Worm (Caenorhabditis elegans) whole organism, L1 larva: Measurements from ENCODE around the gene mutd-1.

Source experiments
- C34B4.2 ChIP-seq: sonication (generic microtip); optimal IDR thresholded peaks from 2 replicates; lab custom pipeline; 2017; ENCODE audit warnings: mild to moderate bottlenecking, missing genetic modification characterization, missing compliant biosample characterization
- aha-1 ChIP-seq: fragments of 150-350 bp; optimal IDR thresholded peaks from 2 replicates; lab custom pipeline; 2014; ENCODE audit warnings: missing biosample characterization, missing genetic modification characterization
- alr-1 ChIP-seq: fragments of 200-800 bp; sonication (Bioruptor generic); optimal IDR thresholded peaks from 2 replicates; lab custom pipeline; 2018; ENCODE audit warnings: borderline replicate concordance, mild to moderate bottlenecking, missing genetic modification characterization, missing compliant biosample characterization
- aly-2 ChIP-seq: fragments of 150-350 bp; optimal IDR thresholded peaks from 2 replicates; lab custom pipeline; 2014; ENCODE audit warnings: missing biosample characterization, missing genetic modification characterization
- blmp-1 ChIP-seq: fragments of 150-350 bp; optimal IDR thresholded peaks from 2 replicates; lab custom pipeline; 2014; ENCODE audit warnings: missing biosample characterization, missing genetic modification characterization
- ceh-8 ChIP-seq: fragments of 200-800 bp; sonication (Bioruptor generic); optimal IDR thresholded peaks from 2 replicates; lab custom pipeline; 2018; ENCODE audit warnings: mild to moderate bottlenecking, missing genetic modification characterization, moderate library complexity, missing compliant biosample characterization
- ceh-82 ChIP-seq, 3 experiments: fragments of 150-350 bp in 1 of 3; sonication (generic microtip) in 2 of 3; optimal IDR thresholded peaks; 2 replicates each; lab custom pipeline; 2014 to 2017; ENCODE audit warnings: missing biosample characterization in 3 of 3, missing genetic modification characterization in 3 of 3
- ceh-88 ChIP-seq: fragments of 200-800 bp; sonication (Bioruptor generic); IDR thresholded peaks from 2 replicates; pipeline ENCODE4 v1.3.6; 2022; ENCODE audit warnings: missing genetic modification characterization, missing compliant biosample characterization
- dpl-1 ChIP-seq, 3 experiments: fragments of 150-350 bp in 2 of 3; sonication (generic microtip) in 1 of 3; optimal IDR thresholded peaks; 2 replicates each; lab custom pipeline; 2014 to 2017; ENCODE audit warnings: missing biosample characterization in 3 of 3, missing genetic modification characterization in 3 of 3, missing genetic modification reagents in 3 of 3
- efl-1 ChIP-seq, 4 experiments: fragments of 150-350 bp; optimal IDR thresholded peaks in 3 of 4; peaks in 1 of 4; 1 replicate in 1 of 4; 2 replicates in 3 of 4; lab custom pipeline; 2014; ENCODE audit warnings: missing biosample characterization in 2 of 4, missing genetic modification characterization in 2 of 4, missing genetic modification reagents in 2 of 4
- elt-2 ChIP-seq: sonication (generic microtip); optimal IDR thresholded peaks from 2 replicates; lab custom pipeline; 2016; ENCODE audit warnings: missing genetic modification characterization, mild to moderate bottlenecking, inconsistent platforms, missing compliant biosample characterization, missing genetic modification reagents
- elt-3 ChIP-seq, 6 experiments: fragments of 150-350 bp in 1 of 6; sonication (generic microtip); optimal IDR thresholded peaks; 2 replicates each; lab custom pipeline; 2017 to 2018; ENCODE audit warnings: missing biosample characterization in 6 of 6, missing genetic modification characterization in 6 of 6, inconsistent platforms in 1 of 6
- ets-5 ChIP-seq: fragments of 200-800 bp; sonication (Bioruptor generic); IDR thresholded peaks from 2 replicates; pipeline ENCODE4 v1.3.6; 2022; ENCODE audit warnings: missing genetic modification characterization, missing compliant biosample characterization
- fkh-10 ChIP-seq: sonication (generic microtip); optimal IDR thresholded peaks from 2 replicates; lab custom pipeline; 2017; ENCODE audit warnings: missing biosample characterization, missing genetic modification reagents, missing genetic modification characterization
- hpl-2 ChIP-seq: fragments of 150-350 bp; optimal IDR thresholded peaks from 2 replicates; lab custom pipeline; 2014; ENCODE audit warnings: missing biosample characterization, missing genetic modification reagents, missing genetic modification characterization
- irx-1 ChIP-seq: sonication (generic microtip); optimal IDR thresholded peaks from 2 replicates; lab custom pipeline; 2016; ENCODE audit warnings: missing genetic modification characterization, missing compliant biosample characterization
- jun-1 ChIP-seq: fragments of 150-350 bp; optimal IDR thresholded peaks from 2 replicates; lab custom pipeline; 2014; ENCODE audit warnings: missing biosample characterization, missing genetic modification reagents, missing genetic modification characterization
- lin-14 ChIP-seq: fragments of 200-800 bp; sonication (Bioruptor generic); optimal IDR thresholded peaks from 2 replicates; lab custom pipeline; 2018; ENCODE audit warnings: mild to moderate bottlenecking, missing genetic modification characterization, moderate library complexity, missing compliant biosample characterization
- lin-15B ChIP-seq: fragments of 150-350 bp; sonication (generic microtip); optimal IDR thresholded peaks from 3 replicates; lab custom pipeline; 2014; ENCODE audit warnings: missing biosample characterization, missing genetic modification characterization
- lin-35 ChIP-seq, 2 experiments: fragments of 150-350 bp; optimal IDR thresholded peaks; 2 replicates each; lab custom pipeline; 2014; ENCODE audit warnings: missing biosample characterization in 2 of 2, missing genetic modification characterization in 2 of 2, missing genetic modification reagents in 2 of 2
- lir-3 ChIP-seq: sonication (generic microtip); optimal IDR thresholded peaks from 2 replicates; lab custom pipeline; 2016; ENCODE audit warnings: mild to moderate bottlenecking, missing genetic modification characterization, moderate library complexity, missing compliant biosample characterization; ENCODE audit not compliant: poor library complexity
- mdl-1 ChIP-seq, 2 experiments: fragments of 150-350 bp; optimal IDR thresholded peaks; 2 replicates each; lab custom pipeline; 2014 to 2017; ENCODE audit warnings: missing biosample characterization in 2 of 2, missing genetic modification characterization in 2 of 2, inconsistent platforms in 1 of 2
- mef-2 ChIP-seq: fragments of 150-350 bp; optimal IDR thresholded peaks from 2 replicates; lab custom pipeline; 2014; ENCODE audit warnings: missing biosample characterization, missing genetic modification characterization
- mep-1 ChIP-seq: fragments of 150-350 bp; optimal IDR thresholded peaks from 2 replicates; lab custom pipeline; 2014; ENCODE audit warnings: missing biosample characterization, missing genetic modification characterization
- nhr-11 ChIP-seq: fragments of 150-350 bp; optimal IDR thresholded peaks from 2 replicates; lab custom pipeline; 2014; ENCODE audit warnings: missing biosample characterization, missing genetic modification characterization
- nhr-12 ChIP-seq: sonication (generic microtip); optimal IDR thresholded peaks from 2 replicates; lab custom pipeline; 2017; ENCODE audit warnings: missing biosample characterization, missing genetic modification characterization
- nhr-20 ChIP-seq: sonication (generic microtip); optimal IDR thresholded peaks from 2 replicates; lab custom pipeline; 2016; ENCODE audit warnings: mild to moderate bottlenecking, missing genetic modification characterization, missing compliant biosample characterization
- nhr-28 ChIP-seq: fragments of 150-350 bp; optimal IDR thresholded peaks from 2 replicates; lab custom pipeline; 2014; ENCODE audit warnings: missing biosample characterization, missing genetic modification characterization
- nhr-76 ChIP-seq: sonication (generic microtip); optimal IDR thresholded peaks from 2 replicates; lab custom pipeline; 2017; ENCODE audit warnings: missing biosample characterization, missing genetic modification characterization
- pqm-1 ChIP-seq: sonication (generic microtip); optimal IDR thresholded peaks from 3 replicates; lab custom pipeline; 2017; ENCODE audit warnings: missing biosample characterization, missing genetic modification characterization
- rnt-1 ChIP-seq: sonication (generic microtip); optimal IDR thresholded peaks from 2 replicates; lab custom pipeline; 2016; ENCODE audit warnings: mild to moderate bottlenecking, missing genetic modification characterization, moderate library complexity, missing compliant biosample characterization
- snpc-4 ChIP-seq: fragments of 150-350 bp; optimal IDR thresholded peaks from 2 replicates; lab custom pipeline; 2014; ENCODE audit warnings: missing biosample characterization, missing genetic modification characterization
- snu-23 ChIP-seq: sonication (generic microtip); optimal IDR thresholded peaks from 2 replicates; lab custom pipeline; 2016; ENCODE audit warnings: missing genetic modification characterization, missing compliant biosample characterization
- sox-4 ChIP-seq: sonication (generic microtip); optimal IDR thresholded peaks from 2 replicates; lab custom pipeline; 2016; ENCODE audit warnings: missing genetic modification characterization, missing compliant biosample characterization
- sptf-1 ChIP-seq: fragments of 150-350 bp; optimal IDR thresholded peaks from 2 replicates; lab custom pipeline; 2014; ENCODE audit warnings: missing biosample characterization, missing genetic modification characterization
- sup-37 ChIP-seq: fragments of 200-800 bp; sonication (Bioruptor generic); optimal IDR thresholded peaks from 2 replicates; lab custom pipeline; 2018; ENCODE audit warnings: mild to moderate bottlenecking, missing genetic modification characterization, missing compliant biosample characterization
- tbx-2 ChIP-seq: sonication (generic microtip); optimal IDR thresholded peaks from 2 replicates; lab custom pipeline; 2016; ENCODE audit warnings: missing genetic modification characterization, missing compliant biosample characterization
- tlp-1 ChIP-seq: fragments of 150-350 bp; optimal IDR thresholded peaks from 2 replicates; lab custom pipeline; 2014; ENCODE audit warnings: missing biosample characterization, missing genetic modification characterization
- zag-1 ChIP-seq: fragments of 150-350 bp; optimal IDR thresholded peaks from 2 replicates; lab custom pipeline; 2014; ENCODE audit warnings: missing biosample characterization, missing genetic modification characterization

The mutd-1 gene

DNA sequence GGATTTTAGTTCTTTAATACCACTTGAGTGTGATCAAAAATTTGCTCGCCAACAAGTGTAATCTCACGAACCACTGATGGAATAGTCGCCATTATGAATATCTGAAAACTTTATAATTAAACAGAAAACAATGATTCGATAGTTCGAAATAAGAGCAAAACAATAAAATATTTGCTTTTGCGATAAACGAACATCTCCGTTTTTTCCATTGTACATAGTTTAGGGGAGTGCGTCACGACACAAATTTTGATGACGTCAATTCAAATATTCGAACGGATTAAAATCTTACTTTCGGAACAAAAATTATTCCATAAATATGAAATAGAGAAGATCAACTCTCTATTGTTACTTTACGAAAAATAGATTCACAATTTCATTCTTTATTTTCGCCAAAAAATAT, at the start of gene mutd-1:
Gene mutd-1, minus strand, starts transcription at position 101 of the 400 bp plus-strand sequence.
- TF ChIP-seq sup-37 (GFP tag; lab: Kevin White, UChicago), result no peak
- no peak for TF ChIP-seq ceh-82 (tag; optimal IDR thresholded peaks at IDR 0.05; lab: Kevin White, UChicago)

DNA sequence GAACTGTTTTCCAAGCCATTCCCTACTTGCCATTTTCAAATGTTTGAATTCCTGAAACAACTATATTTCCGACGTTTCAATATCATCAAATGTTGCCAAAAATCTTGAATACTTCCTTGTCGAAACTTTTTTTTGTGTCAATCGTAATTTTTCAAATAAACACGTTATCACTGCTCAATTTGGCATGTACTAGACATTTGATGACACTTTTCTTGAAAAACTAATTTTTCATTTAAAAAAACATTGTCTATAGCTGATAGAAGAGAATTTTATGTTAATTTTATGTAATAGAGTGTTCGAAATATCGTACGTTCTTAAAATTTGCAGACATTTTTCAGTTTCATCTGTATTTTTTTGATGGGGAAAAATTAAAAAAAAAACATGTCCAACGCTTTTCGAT, 48.9 kb upstream of the mutd-1 start:
- TF ChIP-seq sptf-1 (tag; lab: Kevin White, UChicago), result no peak
- TF ChIP-seq nhr-11 (tag; lab: Kevin White, UChicago), result no peak
- TF ChIP-seq dpl-1 (GFP tag; optimal IDR thresholded peaks at IDR 0.05; lab: Kevin White, UChicago), result no peak
- TF ChIP-seq snpc-4 (tag; lab: Kevin White, UChicago), result no peak
- no peak for TF ChIP-seq tbx-2 (tag; lab: Kevin White, UChicago)
- TF ChIP-seq jun-1 (tag; lab: Kevin White, UChicago), result no peak
- TF ChIP-seq lin-35 (GFP tag; optimal IDR thresholded peaks at IDR 0.05; lab: Kevin White, UChicago), result no peak
- no peak for TF ChIP-seq nhr-20 (tag; lab: Kevin White, UChicago)
- TF ChIP-seq sup-37 (GFP tag; lab: Kevin White, UChicago), result no peak
- TF ChIP-seq mef-2, result no peak
- no peak for TF ChIP-seq elt-3 (tag; optimal IDR thresholded peaks at IDR 0.05; lab: Kevin White, UChicago)
- no peak for TF ChIP-seq fkh-10
- TF ChIP-seq aha-1 (tag; lab: Kevin White, UChicago), result no peak
- no peak for TF ChIP-seq zag-1 (tag; lab: Kevin White, UChicago)

DNA sequence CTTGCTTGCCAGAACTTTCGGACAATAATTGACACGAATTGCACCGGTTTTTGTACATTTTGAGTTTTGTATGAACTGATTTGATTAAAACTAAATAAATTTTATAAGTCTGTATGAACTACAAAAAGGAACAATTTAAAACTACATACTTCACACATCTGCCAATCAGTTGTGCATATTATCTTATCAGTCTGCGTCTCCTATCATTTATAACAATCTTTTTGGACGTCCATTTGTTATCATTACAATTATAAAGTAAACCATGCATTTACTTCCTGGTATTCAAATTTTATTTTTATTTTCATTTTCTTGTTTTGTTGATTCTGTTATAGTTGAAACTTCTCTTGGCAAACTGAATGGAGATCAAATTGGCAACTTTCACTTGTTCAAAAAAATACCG, 46.4 kb upstream of the mutd-1 start, which contains the start of gene cest-10:
Gene cest-10, plus strand, starts transcription at position 254 of the 400 bp plus-strand sequence.
- TF ChIP-seq fkh-10 (no peak), tlp-1 (tag; lab: Kevin White, UChicago) (peak; percentile 32), ceh-8 (GFP tag; lab: Kevin White, UChicago) (no peak), elt-2 (tag; lab: Kevin White, UChicago) (peak; percentile 74), efl-1 (optimal IDR thresholded peaks at IDR 0.05; lab: Kevin White, UChicago) (no peak), efl-1 (GFP tag; optimal IDR thresholded peaks at IDR 0.05 in 1 of 2; lab: Kevin White, UChicago) (peak in 1 of 2 experiments; percentile 50), jun-1 (tag; lab: Kevin White, UChicago) (peak; percentile 13), snu-23 (no peak)
- TF ChIP-seq, all 84 proteins: peak for 4

DNA sequence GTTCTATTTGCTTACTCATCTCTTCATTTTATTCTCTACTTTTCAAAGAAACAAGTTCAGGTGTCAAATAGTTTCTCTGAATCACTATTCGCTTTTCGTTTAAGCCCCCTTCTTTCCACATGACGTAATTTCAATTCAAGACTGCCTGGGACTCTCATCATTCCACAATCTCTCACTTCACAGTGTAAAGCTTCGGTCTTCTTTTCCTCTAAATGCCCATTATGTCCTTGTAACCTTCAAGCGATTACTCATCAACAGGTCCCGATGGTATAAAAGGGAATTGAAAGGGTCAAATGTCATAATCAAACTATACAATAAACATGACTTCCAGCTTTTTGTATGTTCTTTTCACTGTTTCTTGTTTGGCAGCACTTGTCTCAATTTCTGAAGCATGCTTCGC, 45.1 kb upstream of the mutd-1 start, which contains the start of gene C42D4.3:
Gene C42D4.3, plus strand, starts transcription at position 298 of the 400 bp plus-strand sequence.
- no peak for TF ChIP-seq tlp-1 (tag; lab: Kevin White, UChicago)
- no peak for TF ChIP-seq nhr-12 (tag; lab: Kevin White, UChicago)
- TF ChIP-seq mdl-1 (tag; optimal IDR thresholded peaks at IDR 0.05; lab: Kevin White, UChicago), result no peak
- no peak for TF ChIP-seq lin-15B (tag; lab: Kevin White, UChicago)
- no peak for TF ChIP-seq nhr-76
- no peak for TF ChIP-seq nhr-28 (tag; lab: Kevin White, UChicago)
- no peak for TF ChIP-seq ets-5 (GFP tag; lab: Robert Waterston, UW)

- TF ChIP-seq aly-2, result no peak
- TF ChIP-seq sox-4 (tag; lab: Kevin White, UChicago), result no peak
- TF ChIP-seq lin-35 (GFP tag; optimal IDR thresholded peaks at IDR 0.05; lab: Kevin White, UChicago), result no peak
- TF ChIP-seq dpl-1 (GFP tag; optimal IDR thresholded peaks at IDR 0.05; lab: Kevin White, UChicago), result no peak
- no peak for TF ChIP-seq sptf-1 (tag; lab: Kevin White, UChicago)
- no peak for TF ChIP-seq nhr-20 (tag; lab: Kevin White, UChicago)
- TF ChIP-seq irx-1 (tag; lab: Kevin White, UChicago), result no peak
- no peak for TF ChIP-seq mep-1
- no peak for TF ChIP-seq sup-37 (GFP tag; lab: Kevin White, UChicago)
- TF ChIP-seq hpl-2 (GFP tag; lab: Kevin White, UChicago), result no peak
- no peak for TF ChIP-seq alr-1 (tag; lab: Kevin White, UChicago)
- no peak for TF ChIP-seq ceh-82 (tag; optimal IDR thresholded peaks at IDR 0.05; lab: Kevin White, UChicago)
- TF ChIP-seq lin-14 (GFP tag; lab: Kevin White, UChicago), result no peak
- TF ChIP-seq ceh-88, result no peak
- no peak for TF ChIP-seq lir-3
- TF ChIP-seq C34B4.2, result no peak
- no peak for TF ChIP-seq blmp-1 (tag; lab: Kevin White, UChicago)
- TF ChIP-seq pqm-1, result no peak
- TF ChIP-seq rnt-1, result no peak
- no peak for TF ChIP-seq snpc-4 (tag; lab: Kevin White, UChicago)
These were observed 43.0 kb upstream of the mutd-1 start, which contains the start of gene str-44 for ce11 chrIV:7176887-7177286. Gene str-44 (plus strand): TSS chrIV:7177187.
